Fruit fly (Drosophila melanogaster) whole organism, embryonic: ENCODE measurements around the gene CG11617.
A peak's percentile ranks its signal among the peaks of the same experiment; 100 is the strongest.

Source experiments
- CG10431 ChIP-seq: fragments of 200-800 bp; sonication (Bioruptor generic); optimal IDR thresholded peaks from 3 replicates; lab custom pipeline; 2018; ENCODE audit warnings: missing biosample characterization, mild to moderate bottlenecking, missing genetic modification characterization
- CG10654 ChIP-seq: fragments of 200-800 bp; sonication (Bioruptor generic); optimal IDR thresholded peaks from 2 replicates; lab custom pipeline; 2016; ENCODE audit warnings: missing biosample characterization, missing genetic modification characterization
- CG11247 ChIP-seq: fragments of 200-800 bp; sonication (Bioruptor generic); IDR thresholded peaks from 2 replicates; pipeline ENCODE4 v1.3.6; 2022; ENCODE audit warnings: missing biosample characterization, missing genetic modification characterization
- CG11456 ChIP-seq: fragments of 200-800 bp; sonication (Bioruptor generic); IDR thresholded peaks from 3 replicates; pipeline ENCODE4 v1.3.6; 2022; ENCODE audit warnings: missing biosample characterization, missing genetic modification characterization
- CG12155 ChIP-seq: fragments of 200-800 bp; sonication (Bioruptor generic); optimal IDR thresholded peaks from 3 replicates; lab custom pipeline; 2016; ENCODE audit warnings: missing biosample characterization, missing genetic modification characterization
- CG13287 ChIP-seq: fragments of 200-800 bp; sonication (Bioruptor generic); IDR thresholded peaks from 2 replicates; pipeline ENCODE4 v1.3.6; 2022; ENCODE audit warnings: missing biosample characterization, missing genetic modification characterization; ENCODE audit not compliant: partially characterized antibody
- CG14965 ChIP-seq: fragments of 200-800 bp; sonication (Bioruptor generic); optimal IDR thresholded peaks from 2 replicates; lab custom pipeline; 2016; ENCODE audit warnings: missing biosample characterization, missing genetic modification characterization, borderline replicate concordance
- CG15073 ChIP-seq: fragments of 200-800 bp; sonication (Bioruptor generic); optimal IDR thresholded peaks from 2 replicates; lab custom pipeline; 2016; ENCODE audit warnings: missing biosample characterization, missing genetic modification characterization
- CG1529 ChIP-seq: fragments of 200-800 bp; sonication (Bioruptor generic); optimal IDR thresholded peaks from 3 replicates; lab custom pipeline; 2018; ENCODE audit warnings: missing biosample characterization, missing genetic modification characterization
- CG15601 ChIP-seq: fragments of 200-800 bp; sonication (Bioruptor generic); optimal IDR thresholded peaks from 3 replicates; lab custom pipeline; 2019; ENCODE audit warnings: missing biosample characterization, mild to moderate bottlenecking, missing genetic modification characterization, moderate library complexity
- CG1647 ChIP-seq: fragments of 200-800 bp; sonication (Bioruptor generic); optimal IDR thresholded peaks from 3 replicates; lab custom pipeline; 2016; ENCODE audit warnings: missing biosample characterization, missing genetic modification characterization
- CG16779 ChIP-seq: fragments of 200-800 bp; sonication (Bioruptor generic); IDR thresholded peaks from 2 replicates; pipeline ENCODE4 v1.3.6; 2022; ENCODE audit warnings: missing biosample characterization, missing genetic modification characterization
- CG17359 ChIP-seq: fragments of 200-800 bp; sonication (Bioruptor generic); optimal IDR thresholded peaks from 3 replicates; lab custom pipeline; 2018; ENCODE audit warnings: missing biosample characterization, mild to moderate bottlenecking, missing genetic modification characterization, moderate library complexity
- CG17361 ChIP-seq: fragments of 200-800 bp; sonication (Bioruptor generic); IDR thresholded peaks from 3 replicates; pipeline ENCODE4 v1.3.6; 2022; ENCODE audit warnings: missing biosample characterization, missing genetic modification characterization
- CG17568 ChIP-seq: fragments of 200-800 bp; sonication (Bioruptor generic); optimal IDR thresholded peaks from 2 replicates; lab custom pipeline; 2018; ENCODE audit warnings: missing biosample characterization, mild to moderate bottlenecking, missing genetic modification characterization, moderate library complexity
- CG1792 ChIP-seq: fragments of 200-800 bp; sonication (Bioruptor generic); optimal IDR thresholded peaks from 2 replicates; lab custom pipeline; 2016; ENCODE audit warnings: missing biosample characterization, missing genetic modification characterization
- CG18011 ChIP-seq: fragments of 200-800 bp; sonication (Bioruptor generic); optimal IDR thresholded peaks from 2 replicates; lab custom pipeline; 2017; ENCODE audit warnings: missing biosample characterization, missing genetic modification characterization, mild to moderate bottlenecking, moderate library complexity, missing genotype
- CG18262 ChIP-seq: fragments of 200-800 bp; optimal IDR thresholded peaks from 3 replicates; lab custom pipeline; 2019; ENCODE audit warnings: missing biosample characterization, mild to moderate bottlenecking, missing genetic modification characterization, moderate library complexity
- CG2889 ChIP-seq: fragments of 200-800 bp; sonication (Bioruptor generic); IDR thresholded peaks from 3 replicates; pipeline ENCODE4 v1.3.6; 2022; ENCODE audit warnings: missing biosample characterization, missing genetic modification characterization
- CG3995 ChIP-seq: fragments of 200-800 bp; sonication (Bioruptor generic); optimal IDR thresholded peaks from 3 replicates; lab custom pipeline; 2016; ENCODE audit warnings: missing biosample characterization, missing genetic modification characterization
- CG6791 ChIP-seq: fragments of 200-800 bp; sonication (Bioruptor generic); IDR thresholded peaks from 3 replicates; pipeline ENCODE4 v1.3.6; 2022; ENCODE audit warnings: missing biosample characterization, missing genetic modification characterization; ENCODE audit not compliant: partially characterized antibody
- CG9727 ChIP-seq: fragments of 200-800 bp; sonication (Bioruptor generic); optimal IDR thresholded peaks from 3 replicates; lab custom pipeline; 2017; ENCODE audit warnings: missing biosample characterization, mild to moderate bottlenecking, missing genetic modification characterization
- CHES-1-like ChIP-seq: fragments of 200-800 bp; sonication (Bioruptor generic); optimal IDR thresholded peaks from 2 replicates; lab custom pipeline; 2016; ENCODE audit warnings: missing biosample characterization, missing genetic modification characterization
- CrebB ChIP-seq: fragments of 200-800 bp; sonication (Bioruptor generic); optimal IDR thresholded peaks from 3 replicates; lab custom pipeline; 2018; ENCODE audit warnings: missing biosample characterization, mild to moderate bottlenecking, missing genetic modification characterization
- D19B ChIP-seq: fragments of 200-800 bp; sonication (Bioruptor generic); optimal IDR thresholded peaks from 2 replicates; lab custom pipeline; 2017; ENCODE audit warnings: missing biosample characterization, mild to moderate bottlenecking, missing genetic modification characterization
- Doc3 ChIP-seq: fragments of 200-800 bp; sonication (Bioruptor generic); IDR thresholded peaks from 3 replicates; pipeline ENCODE4 v1.3.6; 2022; ENCODE audit warnings: missing biosample characterization, missing genetic modification characterization; ENCODE audit not compliant: partially characterized antibody
- Fer1 ChIP-seq: fragments of 200-800 bp; sonication (Bioruptor generic); optimal IDR thresholded peaks from 2 replicates; lab custom pipeline; 2017; ENCODE audit warnings: missing biosample characterization, mild to moderate bottlenecking, missing genetic modification characterization
- HHEX ChIP-seq: fragments of 200-800 bp; sonication (Bioruptor generic); optimal IDR thresholded peaks from 3 replicates; lab custom pipeline; 2017; ENCODE audit warnings: missing biosample characterization, mild to moderate bottlenecking, missing genetic modification characterization, missing genetic modification reagents
- Hmr ChIP-seq: fragments of 200-800 bp; sonication (Bioruptor generic); optimal IDR thresholded peaks from 3 replicates; lab custom pipeline; 2017; ENCODE audit warnings: mild to moderate bottlenecking, missing biosample characterization, missing genetic modification reagents, missing genetic modification characterization
- Hr3 ChIP-seq: fragments of 200-800 bp; sonication (Bioruptor generic); optimal IDR thresholded peaks from 3 replicates; lab custom pipeline; 2016; ENCODE audit warnings: missing biosample characterization, missing genetic modification characterization
- Lpt ChIP-seq: fragments of >200 bp; optimal IDR thresholded peaks from 2 replicates; lab custom pipeline; 2018; ENCODE audit warnings: missing biosample characterization, missing genetic modification characterization
- MTF-1 ChIP-seq: fragments of 200-800 bp; sonication (Bioruptor generic); optimal IDR thresholded peaks from 2 replicates; lab custom pipeline; 2018; ENCODE audit warnings: missing biosample characterization, mild to moderate bottlenecking, missing genetic modification characterization, borderline replicate concordance
- NfI ChIP-seq: fragments of 200-800 bp; sonication (Bioruptor generic); optimal IDR thresholded peaks from 3 replicates; lab custom pipeline; 2018; ENCODE audit warnings: missing biosample characterization, mild to moderate bottlenecking, missing genetic modification characterization, moderate library complexity
- Sox102F ChIP-seq: fragments of 200-800 bp; sonication (Bioruptor generic); optimal IDR thresholded peaks from 2 replicates; lab custom pipeline; 2018; ENCODE audit warnings: missing biosample characterization, mild to moderate bottlenecking, missing genetic modification characterization, moderate library complexity
- Xbp1 ChIP-seq: fragments of 200-800 bp; sonication (Bioruptor generic); optimal IDR thresholded peaks from 3 replicates; lab custom pipeline; 2016; ENCODE audit warnings: missing biosample characterization, mild to moderate bottlenecking, missing genetic modification characterization
- dysf ChIP-seq: fragments of 200-800 bp; sonication (Bioruptor generic); IDR thresholded peaks from 3 replicates; pipeline ENCODE4 v1.3.6; 2022; ENCODE audit warnings: missing biosample characterization, missing genetic modification characterization
- ems ChIP-seq: fragments of 200-800 bp; sonication (Bioruptor generic); optimal IDR thresholded peaks from 3 replicates; lab custom pipeline; 2016; ENCODE audit warnings: missing biosample characterization, missing genetic modification characterization
- fd96Cb ChIP-seq: fragments of 200-800 bp; sonication (Bioruptor generic); optimal IDR thresholded peaks from 2 replicates; lab custom pipeline; 2018; ENCODE audit warnings: missing biosample characterization, mild to moderate bottlenecking, missing genetic modification characterization, moderate library complexity
- jigr1 ChIP-seq: fragments of 200-800 bp; sonication (Bioruptor generic); IDR thresholded peaks from 3 replicates; pipeline ENCODE4 v1.3.6; 2022; ENCODE audit warnings: missing biosample characterization, missing genetic modification characterization
- klu ChIP-seq: fragments of 200-800 bp; sonication (Bioruptor generic); IDR thresholded peaks from 2 replicates; pipeline ENCODE4 v1.3.6; 2022; ENCODE audit warnings: missing biosample characterization, missing genetic modification characterization
- phol ChIP-seq: fragments of 200-800 bp; sonication (Bioruptor generic); optimal IDR thresholded peaks from 3 replicates; lab custom pipeline; 2018; ENCODE audit warnings: missing biosample characterization, mild to moderate bottlenecking, missing genetic modification characterization, moderate library complexity
- row ChIP-seq: fragments of 200-800 bp; sonication (Bioruptor generic); IDR thresholded peaks from 3 replicates; pipeline ENCODE4 v1.3.6; 2022; ENCODE audit warnings: missing biosample characterization, missing genetic modification characterization
- sc ChIP-seq, 3 experiments: fragments of >200 bp in 2 of 3; fragments of 200-800 bp in 1 of 3; sonication (Bioruptor generic) in 1 of 3; optimal IDR thresholded peaks; 2 replicates in 2 of 3; 3 replicates in 1 of 3; lab custom pipeline; 2017; ENCODE audit warnings: mild to moderate bottlenecking in 1 of 3, missing biosample characterization in 1 of 3, missing genetic modification characterization in 1 of 3, missing genetic modification reagents in 1 of 3
- sens ChIP-seq: fragments of 200-800 bp; sonication (Bioruptor generic); peaks from one replicate; lab custom pipeline; 2016; ENCODE audit warnings: missing biosample characterization, missing genetic modification characterization
- shn ChIP-seq: fragments of 200-800 bp; sonication (Bioruptor generic); optimal IDR thresholded peaks from 3 replicates; lab custom pipeline; 2016; ENCODE audit warnings: missing biosample characterization, missing genetic modification characterization
- slou ChIP-seq: fragments of 200-800 bp; sonication (Bioruptor generic); optimal IDR thresholded peaks from 3 replicates; lab custom pipeline; 2016; ENCODE audit warnings: missing biosample characterization, missing genetic modification characterization
- tap ChIP-seq: fragments of 200-800 bp; optimal IDR thresholded peaks from 3 replicates; lab custom pipeline; 2019; ENCODE audit warnings: missing biosample characterization, mild to moderate bottlenecking, missing genetic modification characterization, moderate library complexity
- tna ChIP-seq: fragments of 200-800 bp; sonication (Bioruptor generic); IDR thresholded peaks from 2 replicates; pipeline ENCODE4 v1.3.6; 2022; ENCODE audit warnings: missing biosample characterization, missing genetic modification characterization; ENCODE audit not compliant: partially characterized antibody

CG11617 gene

DNA sequence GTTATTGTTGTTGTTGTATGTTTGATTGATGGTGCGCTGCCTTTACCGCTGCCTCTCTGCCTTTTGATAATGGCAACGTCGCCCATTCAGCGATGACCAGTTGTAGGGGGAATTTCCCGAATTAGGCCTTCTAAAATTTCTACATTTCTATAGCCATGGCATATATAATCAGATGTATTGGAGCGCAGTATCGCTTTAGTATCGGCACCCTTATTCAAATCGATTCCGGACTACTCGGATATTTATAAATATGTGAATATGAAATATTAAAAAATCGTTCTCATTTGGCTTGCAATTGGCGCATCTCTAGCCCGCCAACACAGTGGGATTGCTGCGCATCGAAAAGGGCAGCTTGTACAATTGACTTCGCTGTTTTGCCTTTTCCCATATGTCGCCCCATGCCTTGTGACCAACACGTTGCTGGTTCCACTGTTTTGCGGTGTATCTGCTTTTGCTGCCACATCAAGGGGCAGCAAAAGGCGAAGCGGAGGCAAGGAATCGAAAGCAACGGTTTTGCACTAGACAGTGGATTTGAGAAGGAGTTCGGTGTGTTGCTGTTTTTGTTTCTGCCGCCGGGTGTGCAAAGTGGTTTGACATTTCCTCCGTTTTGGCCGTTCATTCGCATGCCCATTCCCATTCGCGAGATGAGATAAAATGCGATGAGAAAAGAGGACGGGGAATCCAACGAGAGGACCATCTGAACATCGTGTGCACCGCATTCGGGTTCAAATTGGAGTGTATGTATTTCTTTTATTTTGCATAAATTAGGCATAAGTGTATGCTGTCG is 17.7 kb upstream of the CG11617 start (continued):
- no peak for TF ChIP-seq sc (optimal IDR thresholded peaks at IDR 0.05; lab: Kevin White, UChicago)
- TF ChIP-seq sc (GFP tag; optimal IDR thresholded peaks at IDR 0.05; lab: Kevin White, UChicago) = no peak
- peak; percentile 43 for TF ChIP-seq HHEX (GFP tag; lab: Kevin White, UChicago)
- TF ChIP-seq CG11456 (GFP tag; lab: Robert Waterston, UW) = peak; percentile 68; the same call in 2 of the 3 replicates
- no peak for TF ChIP-seq slou (GFP tag; lab: Kevin White, UChicago)
- TF ChIP-seq row (GFP tag; lab: Robert Waterston, UW) = peak; percentile 86
- TF ChIP-seq CG17361 = no peak; the same call in none of the 3 replicates
- no peak for TF ChIP-seq Sox102F (GFP tag; lab: Kevin White, UChicago)
- peak; percentile 50 for TF ChIP-seq CG1529 (GFP tag; lab: Kevin White, UChicago)
- TF ChIP-seq CG14965 (GFP tag; lab: Kevin White, UChicago) = no peak
- peak; percentile 40 for TF ChIP-seq CHES-1-like (GFP tag; lab: Kevin White, UChicago)
- no peak for TF ChIP-seq tna (GFP tag; lab: Robert Waterston, UW)
- TF ChIP-seq Lpt (GFP tag; lab: Kevin White, UChicago) = no peak
- 0 out of 3 replicates have a peak, but pooled peaks have one; percentile 13 for TF ChIP-seq CG2889 (GFP tag; lab: Robert Waterston, UW)
- TF ChIP-seq CG1792 (GFP tag; lab: Kevin White, UChicago) = peak; percentile 37
- peak; percentile 59 for TF ChIP-seq Hr3
- TF ChIP-seq CG17359 (tag; lab: Kevin White, UChicago) = peak; percentile 60
- peak; percentile 46; the same call in 1 of the 2 replicates for TF ChIP-seq CG16779 (GFP tag; lab: Robert Waterston, UW)
- no peak for TF ChIP-seq CG18011 (GFP tag; lab: Kevin White, UChicago)
- TF ChIP-seq NfI (GFP tag; lab: Kevin White, UChicago) = peak; percentile 66
- TF ChIP-seq CG1647 (GFP tag; lab: Kevin White, UChicago) = peak; percentile 32
- TF ChIP-seq CG11247 (GFP tag; lab: Robert Waterston, UW) = peak; percentile 37; the same call in 1 of the 2 replicates
- peak; percentile 1 for TF ChIP-seq CG10654 (GFP tag; lab: Kevin White, UChicago)
- no peak for TF ChIP-seq Doc3 (GFP tag; lab: Robert Waterston, UW)
- peak; percentile 22 for TF ChIP-seq CrebB
- 0 out of 3 replicates have a peak, but pooled peaks have one; percentile 16 for TF ChIP-seq jigr1 (GFP tag; lab: Robert Waterston, UW)
- peak; percentile 61; the same call in 2 of the 3 replicates for TF ChIP-seq dysf (GFP tag; lab: Robert Waterston, UW)
- TF ChIP-seq MTF-1 (GFP tag; lab: Kevin White, UChicago) = peak; percentile 34
- TF ChIP-seq CG13287 (GFP tag; lab: Robert Waterston, UW) = no peak
- TF ChIP-seq CG12155 (GFP tag; lab: Kevin White, UChicago) = peak; percentile 30
- peak; percentile 70 for TF ChIP-seq CG9727 (GFP tag; lab: Kevin White, UChicago)
- peak; percentile 5 for TF ChIP-seq CG3995
- TF ChIP-seq D19B (GFP tag; lab: Kevin White, UChicago) = peak; percentile 41
- TF ChIP-seq CG17568 (GFP tag; lab: Kevin White, UChicago) = peak; percentile 54
- TF ChIP-seq CG18262 = peak; percentile 64
- TF ChIP-seq fd96Cb (tag; lab: Kevin White, UChicago) = peak; percentile 44
- peak; percentile 78 for TF ChIP-seq Fer1 (GFP tag; lab: Kevin White, UChicago)
- no peak for TF ChIP-seq CG6791 (GFP tag; lab: Robert Waterston, UW)
- no peak for TF ChIP-seq phol (tag; lab: Kevin White, UChicago)
- peak; percentile 62 for TF ChIP-seq ems (GFP tag; lab: Kevin White, UChicago)
- peak; percentile 15 for TF ChIP-seq shn (GFP tag; lab: Kevin White, UChicago)
- peak; percentile 71 for TF ChIP-seq Xbp1 (GFP tag; lab: Kevin White, UChicago)
- peak; percentile 55 for TF ChIP-seq tap (tag; lab: Kevin White, UChicago)
- peak; percentile 71 for TF ChIP-seq Hmr (GFP tag; lab: Kevin White, UChicago)
- TF ChIP-seq klu (GFP tag; lab: Robert Waterston, UW) = no peak
- no peak for TF ChIP-seq CG15073 (GFP tag; lab: Kevin White, UChicago)
- peak; percentile 18 for TF ChIP-seq CG10431
- TF ChIP-seq CG15601 (tag; lab: Kevin White, UChicago) = peak; percentile 14
- peak; percentile 86 for TF ChIP-seq sens (GFP tag; lab: Kevin White, UChicago)
